Fruit fly (Drosophila melanogaster): ENCODE data around the gene ArgRS.

ArgRS gene

dm6 chrX:15859869-15860268 lies 15.9 kb upstream of the ArgRS start, which contains the start of gene Gbeta13F:
TSS of gene Gbeta13F (plus strand) at chrX:15860115.
- no peak; the same call in 1 of the 2 replicates for TF ChIP-seq ttk (GFP tag; IDR thresholded peaks at IDR 0.05)
- TF ChIP-seq CG15696 (tag; optimal IDR thresholded peaks at IDR 0.05) = no peak
- TF ChIP-seq CG17829 (tag; optimal IDR thresholded peaks at IDR 0.05) = no peak
- TF ChIP-seq shn (GFP tag; optimal IDR thresholded peaks at IDR 0.05) = no peak
- TF ChIP-seq sc (optimal IDR thresholded peaks at IDR 0.05) = no peak
- TF ChIP-seq sc (GFP tag; optimal IDR thresholded peaks at IDR 0.05) = no peak
- TF ChIP-seq chn (GFP tag; optimal IDR thresholded peaks at IDR 0.05) = no peak
- no peak for TF ChIP-seq cg (GFP tag; optimal IDR thresholded peaks at IDR 0.05)
- no peak for TF ChIP-seq CG3726 (GFP tag; IDR thresholded peaks at IDR 0.05)
- peak; percentile 0 for TF ChIP-seq CG2712 (tag; optimal IDR thresholded peaks at IDR 0.05)
- TF ChIP-seq row (GFP tag; IDR thresholded peaks at IDR 0.05) = peak; percentile 58
- no peak for TF ChIP-seq NfI (GFP tag; optimal IDR thresholded peaks at IDR 0.05)
- no peak for TF ChIP-seq CG10209 (GFP tag; optimal IDR thresholded peaks at IDR 0.05)
- TF ChIP-seq Dll (GFP tag; IDR thresholded peaks at IDR 0.05; ENCODE audit: partially characterized antibody) = peak; percentile 40; the same call in 1 of the 4 replicates
- TF ChIP-seq CG30020 (tag; optimal IDR thresholded peaks at IDR 0.05) = peak; percentile 68
- TF ChIP-seq Scr (GFP tag; IDR thresholded peaks at IDR 0.05; ENCODE audit: partially characterized antibody) = peak; percentile 56
- no peak for TF ChIP-seq exex (tag; optimal IDR thresholded peaks at IDR 0.05)
- TF ChIP-seq B-H1 (GFP tag; IDR thresholded peaks at IDR 0.05) = no peak
- no peak for TF ChIP-seq dm (GFP tag; optimal IDR thresholded peaks at IDR 0.05)
- TF ChIP-seq CG5245 (GFP tag; optimal IDR thresholded peaks at IDR 0.05) = no peak
- TF ChIP-seq CG1792 (GFP tag; optimal IDR thresholded peaks at IDR 0.05) = no peak
- no peak for TF ChIP-seq CG15073 (GFP tag; optimal IDR thresholded peaks at IDR 0.05)
- no peak for TF ChIP-seq repo (GFP tag; optimal IDR thresholded peaks at IDR 0.05)
- no peak for TF ChIP-seq CG10979 (tag; optimal IDR thresholded peaks at IDR 0.05)
- no peak for TF ChIP-seq CG13424 (tag; optimal IDR thresholded peaks at IDR 0.05)
- TF ChIP-seq CG17568 (GFP tag; optimal IDR thresholded peaks at IDR 0.05) = no peak
- TF ChIP-seq Sox102F (GFP tag; optimal IDR thresholded peaks at IDR 0.05) = no peak
- TF ChIP-seq CG33557 (GFP tag; optimal IDR thresholded peaks at IDR 0.05) = no peak
- no peak for TF ChIP-seq Ssrp (tag; optimal IDR thresholded peaks at IDR 0.05)
- TF ChIP-seq Asciz (GFP tag; optimal IDR thresholded peaks at IDR 0.05) = no peak
- no peak for TF ChIP-seq her (GFP tag; optimal IDR thresholded peaks at IDR 0.05)
- no peak for TF ChIP-seq D19B (GFP tag; optimal IDR thresholded peaks at IDR 0.05)
- TF ChIP-seq PHDP (tag; optimal IDR thresholded peaks at IDR 0.05) = no peak
- no peak for TF ChIP-seq prd (optimal IDR thresholded peaks at IDR 0.05)
- peak; percentile 41; the same call in 1 of the 3 replicates for TF ChIP-seq prd (GFP tag; IDR thresholded peaks at IDR 0.05)
- no peak for TF ChIP-seq CG11504 (tag; optimal IDR thresholded peaks at IDR 0.05)
- TF ChIP-seq CG8944 (GFP tag; optimal IDR thresholded peaks at IDR 0.05) = no peak
- no peak for TF ChIP-seq Aef1 (GFP tag; IDR thresholded peaks at IDR 0.05)
- peak; percentile 26; the same call in 1 of the 2 replicates for TF ChIP-seq CG3847 (GFP tag; IDR thresholded peaks at IDR 0.05)
- no peak for TF ChIP-seq cato (GFP tag; optimal IDR thresholded peaks at IDR 0.05; ENCODE audit: borderline replicate concordance)
- TF ChIP-seq CG7556 (GFP tag; optimal IDR thresholded peaks at IDR 0.05) = no peak
- TF ChIP-seq cas (GFP tag; IDR thresholded peaks at IDR 0.05) = no peak
- no peak for TF ChIP-seq grn (GFP tag; optimal IDR thresholded peaks at IDR 0.05)
- peak; percentile 4 for TF ChIP-seq trem (tag; optimal IDR thresholded peaks at IDR 0.05)
- TF ChIP-seq Xbp1 (GFP tag; optimal IDR thresholded peaks at IDR 0.05) = no peak
- TF ChIP-seq CG11696 (GFP tag; IDR thresholded peaks at IDR 0.05) = no peak
- peak; percentile 96 for TF ChIP-seq CG2116 (GFP tag; optimal IDR thresholded peaks at IDR 0.05)
- TF ChIP-seq CG13296 (GFP tag; optimal IDR thresholded peaks at IDR 0.05) = no peak
- TF ChIP-seq unpg (GFP tag; optimal IDR thresholded peaks at IDR 0.05) = no peak
- TF ChIP-seq gem (tag; optimal IDR thresholded peaks at IDR 0.05) = no peak
- TF ChIP-seq CG7357 (GFP tag; IDR thresholded peaks at IDR 0.05) = peak; percentile 94
- TF ChIP-seq CG12219 (GFP tag; optimal IDR thresholded peaks at IDR 0.05) = no peak
